Fruit fly (Drosophila melanogaster) whole organism, adult: ENCODE results near the gene CG11263.

Experiments used
- CG11617 ChIP-seq: fragments of 200-800 bp; sonication (Bioruptor generic); optimal IDR thresholded peaks from 2 replicates; lab custom pipeline; 2017; ENCODE audit warnings: mild to moderate bottlenecking, missing biosample characterization, missing genetic modification reagents, missing genetic modification characterization
- CG14711 ChIP-seq: fragments of 200-800 bp; sonication (Bioruptor generic); optimal IDR thresholded peaks from 2 replicates; lab custom pipeline; 2018; ENCODE audit warnings: missing biosample characterization, mild to moderate bottlenecking, missing genetic modification characterization, moderate library complexity
- CG1620 ChIP-seq: fragments of 200-800 bp; sonication (Bioruptor generic); optimal IDR thresholded peaks from 2 replicates; lab custom pipeline; 2016; ENCODE audit warnings: missing biosample characterization, missing genetic modification characterization
- CG33017 ChIP-seq: fragments of 200-800 bp; sonication (Bioruptor generic); optimal IDR thresholded peaks from 2 replicates; lab custom pipeline; 2018; ENCODE audit warnings: missing biosample characterization, mild to moderate bottlenecking, missing genetic modification characterization, moderate library complexity
- CG5204 ChIP-seq: fragments of 200-800 bp; sonication (Bioruptor generic); optimal IDR thresholded peaks from 2 replicates; lab custom pipeline; 2016; ENCODE audit warnings: missing biosample characterization, missing genetic modification characterization
- CG7045 ChIP-seq: fragments of 200-800 bp; sonication (Bioruptor generic); optimal IDR thresholded peaks from 2 replicates; lab custom pipeline; 2017; ENCODE audit warnings: missing biosample characterization, mild to moderate bottlenecking, missing genetic modification characterization
- CG7101 ChIP-seq: fragments of 200-800 bp; sonication (Bioruptor generic); optimal IDR thresholded peaks from 2 replicates; lab custom pipeline; 2018; ENCODE audit warnings: missing biosample characterization, mild to moderate bottlenecking, missing genetic modification characterization, moderate library complexity
- Clk ChIP-seq: fragments of 200-800 bp; sonication (Bioruptor generic); optimal IDR thresholded peaks from 2 replicates; lab custom pipeline; 2017; ENCODE audit warnings: missing biosample characterization, missing genetic modification characterization
- Crg-1 ChIP-seq: fragments of 200-800 bp; sonication (Bioruptor generic); optimal IDR thresholded peaks from 2 replicates; lab custom pipeline; 2016; ENCODE audit warnings: missing biosample characterization, missing genetic modification characterization
- Hr96 ChIP-seq: fragments of 200-800 bp; sonication (Bioruptor generic); optimal IDR thresholded peaks from 2 replicates; lab custom pipeline; 2016; ENCODE audit warnings: missing biosample characterization, missing genetic modification characterization
- Mnt ChIP-seq: fragments of 200-800 bp; sonication (Bioruptor generic); optimal IDR thresholded peaks from 2 replicates; lab custom pipeline; 2016; ENCODE audit warnings: missing biosample characterization, mild to moderate bottlenecking, missing genetic modification characterization
- bab1 ChIP-seq: fragments of 200-800 bp; sonication (Bioruptor generic); optimal IDR thresholded peaks from 3 replicates; lab custom pipeline; 2019; ENCODE audit warnings: missing biosample characterization, mild to moderate bottlenecking, missing genetic modification characterization, moderate library complexity
- cic ChIP-seq: fragments of 200-800 bp; sonication (Bioruptor generic); optimal IDR thresholded peaks from 2 replicates; lab custom pipeline; 2017; ENCODE audit warnings: missing biosample characterization, mild to moderate bottlenecking, missing genetic modification characterization, moderate library complexity
- cnc ChIP-seq, 2 experiments: fragments of >200 bp; optimal IDR thresholded peaks; 2 replicates each; lab custom pipeline; 2017
- kay ChIP-seq: fragments of 200-800 bp; sonication (Bioruptor generic); peaks from one replicate; lab custom pipeline; 2016; ENCODE audit warnings: missing biosample characterization, missing genetic modification characterization, borderline replicate concordance
- ovo ChIP-seq: fragments of 200-800 bp; sonication (Bioruptor generic); optimal IDR thresholded peaks from 2 replicates; lab custom pipeline; 2016; ENCODE audit warnings: missing biosample characterization, missing genetic modification characterization
- pad ChIP-seq: fragments of 200-800 bp; sonication (Bioruptor generic); optimal IDR thresholded peaks from 3 replicates; lab custom pipeline; 2017; ENCODE audit warnings: missing biosample characterization, missing genetic modification characterization, mild to moderate bottlenecking, moderate library complexity, missing genetic modification reagents
- tj ChIP-seq: fragments of 200-800 bp; sonication (Bioruptor generic); optimal IDR thresholded peaks from 3 replicates; lab custom pipeline; 2017; ENCODE audit warnings: missing biosample characterization, mild to moderate bottlenecking, missing genetic modification characterization, moderate library complexity
- toe ChIP-seq: fragments of 200-800 bp; sonication (Bioruptor generic); optimal IDR thresholded peaks from 2 replicates; lab custom pipeline; 2016; ENCODE audit warnings: missing biosample characterization, missing genetic modification characterization

The CG11263 gene

DNA sequence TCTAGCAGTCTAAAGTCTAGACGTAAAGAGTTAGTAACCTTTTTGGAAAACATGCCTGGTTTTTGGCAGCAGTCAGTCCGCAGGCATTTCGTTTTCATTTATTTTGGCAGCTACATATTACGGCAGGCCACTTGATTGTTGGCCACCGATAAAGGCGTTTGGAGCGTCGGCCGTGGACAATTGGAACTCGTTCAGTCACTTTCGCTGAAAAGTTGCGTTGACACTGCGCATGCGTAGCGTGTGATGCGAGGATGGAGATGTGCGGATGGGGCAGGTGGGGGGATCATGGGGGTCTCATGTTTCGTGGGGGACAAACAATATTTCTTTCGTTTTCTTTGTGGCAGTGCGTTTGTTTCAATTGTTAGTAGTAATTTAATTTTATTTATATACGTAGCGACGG lies 20.3 kb downstream of the CG11263 start:
- no peak for TF ChIP-seq Hr96 (GFP tag; lab: Kevin White, UChicago)
- no peak for TF ChIP-seq CG33017 (tag; lab: Kevin White, UChicago)
- TF ChIP-seq toe (GFP tag; lab: Kevin White, UChicago), result no peak
- TF ChIP-seq CG11617 (GFP tag; lab: Kevin White, UChicago), result no peak
- TF ChIP-seq ovo (GFP tag; lab: Kevin White, UChicago), result no peak
- TF ChIP-seq CG5204, result no peak
- TF ChIP-seq pad, result no peak
- no peak for TF ChIP-seq CG7101 (tag; lab: Kevin White, UChicago)
- no peak for TF ChIP-seq CG7045 (GFP tag; lab: Kevin White, UChicago)
- TF ChIP-seq Crg-1 (GFP tag; lab: Kevin White, UChicago), result no peak
- TF ChIP-seq cic (GFP tag; lab: Kevin White, UChicago), result no peak
- TF ChIP-seq Mnt (GFP tag; lab: Kevin White, UChicago), result no peak
- no peak for TF ChIP-seq CG14711 (tag; lab: Kevin White, UChicago)
- no peak for TF ChIP-seq tj (GFP tag; lab: Kevin White, UChicago)

DNA sequence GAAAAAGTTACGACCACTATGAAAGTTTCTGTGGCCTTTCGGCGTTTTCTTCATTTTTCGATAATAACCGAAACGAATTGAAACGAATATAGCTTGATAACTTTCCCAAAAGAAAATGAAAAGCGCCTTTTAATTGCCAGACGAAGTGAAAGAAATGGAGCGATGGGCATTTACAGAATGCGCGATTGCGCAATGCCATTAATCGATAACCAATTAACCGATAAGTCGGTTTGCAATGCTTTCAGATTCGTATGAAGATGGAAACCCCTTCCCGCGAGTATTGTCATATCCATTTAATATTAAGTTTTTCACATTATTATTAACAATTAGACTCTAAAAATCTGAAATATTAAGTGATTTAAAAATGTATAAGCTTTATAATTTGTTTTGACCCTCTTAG lies 20.7 kb downstream of the CG11263 start:
- TF ChIP-seq CG11617 (GFP tag; lab: Kevin White, UChicago) (no peak), Crg-1 (GFP tag; lab: Kevin White, UChicago) (no peak), ovo (GFP tag; lab: Kevin White, UChicago) (no peak), Hr96 (GFP tag; lab: Kevin White, UChicago) (no peak), toe (GFP tag; lab: Kevin White, UChicago) (no peak), CG7101 (tag; lab: Kevin White, UChicago) (no peak), Mnt (GFP tag; lab: Kevin White, UChicago) (no peak)

DNA sequence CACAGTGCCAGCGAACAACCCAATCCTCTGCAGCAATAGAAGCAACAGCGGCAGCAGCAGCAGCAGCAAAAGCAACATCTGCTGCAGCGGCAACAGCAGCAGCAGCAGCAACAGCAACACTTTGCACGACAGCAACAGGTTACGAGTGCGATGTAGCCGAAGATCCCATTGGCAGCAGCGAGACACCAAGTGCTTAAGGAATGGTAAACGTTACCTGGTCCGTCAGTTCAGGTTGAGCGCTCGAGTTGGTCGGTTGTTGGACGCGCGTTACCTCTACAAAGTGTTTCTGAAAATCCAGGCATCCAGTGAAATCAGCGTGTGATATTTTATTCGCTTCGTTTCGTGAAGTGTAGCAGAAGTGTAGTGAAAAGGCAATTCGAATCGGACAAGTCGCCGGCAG lies 22.1 kb downstream of the CG11263 start, which contains the start of gene CG17672:
TSS of gene CG17672 (plus strand) at position 223 of the 400 bp plus-strand sequence.
- TF ChIP-seq CG7045 (GFP tag; lab: Kevin White, UChicago), result no peak
- no peak for TF ChIP-seq Crg-1 (GFP tag; lab: Kevin White, UChicago)
- TF ChIP-seq Clk, result no peak
- TF ChIP-seq CG7101 (tag; lab: Kevin White, UChicago), result no peak
- TF ChIP-seq toe (GFP tag; lab: Kevin White, UChicago), result no peak
- TF ChIP-seq pad, result no peak
- no peak for TF ChIP-seq CG11617 (GFP tag; lab: Kevin White, UChicago)
- TF ChIP-seq cic (GFP tag; lab: Kevin White, UChicago), result no peak
- no peak for TF ChIP-seq cnc (optimal IDR thresholded peaks at IDR 0.05; lab: Kevin White, UChicago)
- no peak for TF ChIP-seq CG14711 (tag; lab: Kevin White, UChicago)
- TF ChIP-seq CG1620 (GFP tag; lab: Kevin White, UChicago), result no peak
- no peak for TF ChIP-seq ovo (GFP tag; lab: Kevin White, UChicago)
- no peak for TF ChIP-seq kay (GFP tag; lab: Kevin White, UChicago)

DNA sequence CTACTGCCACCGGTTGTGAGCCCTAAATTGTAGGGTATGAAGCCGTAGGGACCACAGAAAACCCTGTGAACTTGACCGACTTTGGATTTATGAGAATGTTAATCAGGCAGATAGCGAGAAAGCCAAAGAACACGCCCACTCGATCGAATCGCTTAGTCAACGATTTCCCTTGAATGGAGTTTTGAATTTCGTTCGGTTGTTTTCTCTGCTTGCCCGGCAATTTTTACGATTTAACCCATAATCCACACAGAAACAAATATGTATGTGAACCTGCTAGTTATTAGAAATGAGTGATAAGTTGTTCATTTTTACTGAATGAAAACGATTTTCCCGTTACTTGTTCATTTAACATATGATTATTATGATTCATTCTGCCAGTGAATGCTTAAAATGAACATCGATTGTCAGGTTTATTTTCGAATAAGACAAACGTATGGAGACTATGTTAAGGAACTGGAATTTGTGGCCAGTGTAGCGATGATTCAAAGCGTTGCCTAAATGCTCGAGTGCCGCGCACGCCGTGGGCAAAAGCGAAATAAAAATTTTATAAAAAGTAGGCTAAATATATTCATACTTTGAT lies 23.5 kb downstream of the CG11263 start:
- TF ChIP-seq Crg-1 (GFP tag; lab: Kevin White, UChicago), result no peak
- peak; percentile 90 for TF ChIP-seq tj (GFP tag; lab: Kevin White, UChicago)
- no peak for TF ChIP-seq CG1620 (GFP tag; lab: Kevin White, UChicago)
- no peak for TF ChIP-seq toe (GFP tag; lab: Kevin White, UChicago)
- peak; percentile 36 for TF ChIP-seq bab1 (GFP tag; lab: Kevin White, UChicago)
- TF ChIP-seq Hr96 (GFP tag; lab: Kevin White, UChicago), result no peak
- no peak for TF ChIP-seq kay (GFP tag; lab: Kevin White, UChicago)

DNA sequence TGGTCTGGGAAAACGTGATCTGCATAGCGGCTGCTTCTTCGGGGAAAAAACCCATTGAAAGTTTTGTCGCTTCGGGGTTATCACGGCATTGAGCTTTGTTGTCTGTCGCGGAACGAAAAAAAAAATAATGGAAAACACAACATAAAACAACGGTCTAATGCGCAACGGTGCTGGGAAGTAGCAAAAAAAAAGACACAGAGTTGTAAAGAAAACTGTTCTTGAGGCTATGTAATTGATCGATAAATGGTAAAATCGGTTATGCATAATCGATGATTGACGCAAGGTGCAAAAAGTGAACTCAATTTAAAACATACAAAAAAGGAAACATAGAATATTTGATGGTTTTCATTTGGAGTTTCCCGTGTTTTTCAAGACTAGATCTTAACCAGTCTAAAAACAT lies 24.7 kb downstream of the CG11263 start:
- TF ChIP-seq tj (GFP tag; lab: Kevin White, UChicago) (no peak), ovo (GFP tag; lab: Kevin White, UChicago) (no peak), CG11617 (GFP tag; lab: Kevin White, UChicago) (no peak), kay (GFP tag; lab: Kevin White, UChicago) (no peak), Crg-1 (GFP tag; lab: Kevin White, UChicago) (no peak), CG14711 (tag; lab: Kevin White, UChicago) (no peak), cnc (optimal IDR thresholded peaks at IDR 0.05; lab: Kevin White, UChicago) (no peak), CG5204 (no peak), CG33017 (tag; lab: Kevin White, UChicago) (no peak), pad (no peak), Clk (no peak), CG1620 (GFP tag; lab: Kevin White, UChicago) (no peak), CG7101 (tag; lab: Kevin White, UChicago) (no peak), CG7045 (GFP tag; lab: Kevin White, UChicago) (no peak), bab1 (GFP tag; lab: Kevin White, UChicago) (no peak), Hr96 (GFP tag; lab: Kevin White, UChicago) (no peak), Mnt (GFP tag; lab: Kevin White, UChicago) (no peak)

DNA sequence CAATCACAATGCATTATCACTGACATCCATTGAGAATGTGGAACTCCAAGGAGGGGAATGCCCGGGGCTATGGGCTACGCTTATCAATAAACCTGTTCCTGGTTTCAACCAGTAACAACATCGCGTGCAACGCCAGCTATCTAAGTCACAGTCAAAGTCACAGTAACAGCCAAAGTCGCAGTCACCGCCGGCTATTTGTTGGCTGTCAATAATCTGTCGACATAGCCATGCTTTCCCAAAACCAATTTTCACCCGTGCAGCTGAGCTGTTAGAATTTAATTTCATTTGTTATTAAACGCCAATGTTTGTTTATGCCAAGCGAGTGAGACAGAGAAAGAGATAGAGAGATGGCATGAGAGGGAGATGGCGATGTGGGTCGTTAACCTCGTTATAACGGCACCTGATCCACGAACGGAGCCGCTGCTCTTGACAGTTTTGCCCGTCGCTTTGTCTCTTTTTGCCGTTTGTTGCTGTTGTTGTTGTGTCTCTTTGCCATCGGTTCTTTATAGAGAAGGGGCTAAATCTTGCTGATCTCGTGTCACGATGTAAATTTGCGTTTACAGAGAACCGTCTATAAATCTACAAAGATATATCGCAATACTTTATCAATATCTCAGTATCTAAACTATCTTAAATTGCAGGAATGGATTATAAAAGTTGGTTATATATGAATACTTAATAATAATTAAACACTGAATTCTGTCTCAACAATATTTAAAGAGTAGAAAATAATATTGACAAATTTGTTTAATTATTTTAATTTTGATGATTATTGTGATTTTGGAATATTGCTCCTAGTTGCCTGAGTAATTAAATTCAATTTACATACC lies 25.7 kb downstream of the CG11263 start:
- no peak for TF ChIP-seq CG33017 (tag; lab: Kevin White, UChicago)
- peak; percentile 66 for TF ChIP-seq ovo (GFP tag; lab: Kevin White, UChicago)
- no peak for TF ChIP-seq cnc (optimal IDR thresholded peaks at IDR 0.05; lab: Kevin White, UChicago)
